Fruit fly (Drosophila melanogaster): ENCODE results near the gene CG43083.

CG43083 gene

DNA sequence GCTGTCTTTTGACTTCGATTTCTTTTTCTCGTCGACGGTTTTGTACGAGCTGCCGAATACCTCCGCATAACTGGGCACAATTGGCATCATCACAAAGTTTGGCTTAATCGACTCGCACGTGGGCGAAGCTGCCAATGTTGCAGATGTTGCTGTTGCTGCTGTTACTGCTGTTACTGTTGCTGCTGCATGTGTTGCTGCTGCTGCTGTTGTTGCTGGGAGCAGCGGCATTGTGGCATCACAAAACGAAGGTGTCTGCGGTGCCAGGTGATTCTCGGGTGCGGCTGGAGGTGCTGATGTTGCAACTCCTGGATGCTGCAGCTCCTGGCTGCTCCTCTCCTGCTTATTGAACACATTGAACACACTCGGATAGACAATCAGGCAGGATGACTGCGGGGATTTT, 49.5 kb downstream of the CG43083 start:
- TF ChIP-seq Met (GFP tag; optimal IDR thresholded peaks at IDR 0.05) (no peak), Smox (GFP tag; optimal IDR thresholded peaks at IDR 0.05) (no peak), svp (GFP tag) (peak; percentile 55), CG7368 (GFP tag; optimal IDR thresholded peaks at IDR 0.05) (no peak), spab (GFP tag; optimal IDR thresholded peaks at IDR 0.05) (no peak), CG3919 (GFP tag; optimal IDR thresholded peaks at IDR 0.05) (peak; percentile 47)
